Fruit fly (Drosophila melanogaster) whole organism, embryonic: ENCODE results near the gene Pi4KIIalpha.

ENCODE experiments used
- ATbp ChIP-seq: fragments of 200-800 bp; sonication (Bioruptor generic); optimal IDR thresholded peaks from 2 replicates; lab custom pipeline; 2017; ENCODE audit warnings: missing biosample characterization, mild to moderate bottlenecking, missing genetic modification characterization, missing genetic modification reagents
- C15 ChIP-seq: fragments of 200-800 bp; sonication (Bioruptor generic); IDR thresholded peaks from 3 replicates; pipeline ENCODE4 v1.3.6; 2022; ENCODE audit warnings: missing biosample characterization, missing genetic modification characterization
- CG12299 ChIP-seq: fragments of 200-800 bp; sonication (Bioruptor generic); optimal IDR thresholded peaks from 2 replicates; lab custom pipeline; 2018; ENCODE audit warnings: missing biosample characterization, mild to moderate bottlenecking, missing genetic modification characterization
- CG13123 ChIP-seq: fragments of 200-800 bp; sonication (Bioruptor generic); optimal IDR thresholded peaks from 2 replicates; lab custom pipeline; 2016; ENCODE audit warnings: missing biosample characterization, missing genetic modification characterization
- CG14014 ChIP-seq: fragments of 200-800 bp; sonication (Bioruptor generic); IDR thresholded peaks from 2 replicates; pipeline ENCODE4 v1.3.6; 2022; ENCODE audit warnings: missing biosample characterization, missing genetic modification characterization
- CG14050 ChIP-seq: fragments of 200-800 bp; sonication (Bioruptor generic); IDR thresholded peaks from 3 replicates; pipeline ENCODE4 v1.3.6; 2022; ENCODE audit warnings: missing biosample characterization, missing genetic modification characterization
- CG14860 ChIP-seq: fragments of 200-800 bp; sonication (Bioruptor generic); IDR thresholded peaks from 3 replicates; pipeline ENCODE4 v1.3.6; 2022; ENCODE audit warnings: missing biosample characterization, missing genetic modification characterization; ENCODE audit not compliant: partially characterized antibody
- CG15514 ChIP-seq: fragments of 200-800 bp; sonication (Bioruptor generic); optimal IDR thresholded peaks from 3 replicates; lab custom pipeline; 2017; ENCODE audit warnings: missing biosample characterization, missing genetic modification characterization, mild to moderate bottlenecking, moderate library complexity, missing genetic modification reagents
- CG1603 ChIP-seq: fragments of 200-800 bp; sonication (Bioruptor generic); optimal IDR thresholded peaks from 2 replicates; lab custom pipeline; 2019; ENCODE audit warnings: missing biosample characterization, mild to moderate bottlenecking, missing genetic modification characterization, moderate library complexity
- CG18011 ChIP-seq: fragments of 200-800 bp; sonication (Bioruptor generic); optimal IDR thresholded peaks from 2 replicates; lab custom pipeline; 2017; ENCODE audit warnings: missing biosample characterization, missing genetic modification characterization, mild to moderate bottlenecking, moderate library complexity, missing genotype
- CG4328 ChIP-seq: fragments of 200-800 bp; sonication (Bioruptor generic); optimal IDR thresholded peaks from 3 replicates; lab custom pipeline; 2017; ENCODE audit warnings: missing biosample characterization, missing genetic modification reagents, missing genetic modification characterization
- CG6654 ChIP-seq: fragments of 200-800 bp; sonication (Bioruptor generic); optimal IDR thresholded peaks from 2 replicates; lab custom pipeline; 2017; ENCODE audit warnings: missing biosample characterization, mild to moderate bottlenecking, missing genetic modification characterization
- CG6683 ChIP-seq: fragments of 200-800 bp; sonication (Bioruptor generic); optimal IDR thresholded peaks from 2 replicates; lab custom pipeline; 2017; ENCODE audit warnings: missing biosample characterization, mild to moderate bottlenecking, missing genetic modification characterization, missing genetic modification reagents
- CG6813 ChIP-seq: fragments of 200-800 bp; sonication (Bioruptor generic); optimal IDR thresholded peaks from 2 replicates; lab custom pipeline; 2017; ENCODE audit warnings: missing biosample characterization, missing genetic modification characterization, mild to moderate bottlenecking, moderate library complexity, missing genetic modification reagents
- CoRest ChIP-seq: fragments of 200-800 bp; sonication (Bioruptor generic); optimal IDR thresholded peaks from 3 replicates; lab custom pipeline; 2018; ENCODE audit warnings: missing biosample characterization, mild to moderate bottlenecking, missing genetic modification characterization, moderate library complexity
- Dp ChIP-seq: fragments of 200-800 bp; sonication (Bioruptor generic); optimal IDR thresholded peaks from 2 replicates; lab custom pipeline; 2018; ENCODE audit warnings: missing biosample characterization, mild to moderate bottlenecking, missing genetic modification characterization, moderate library complexity
- Drgx ChIP-seq: fragments of 200-800 bp; sonication (Bioruptor generic); IDR thresholded peaks from 2 replicates; pipeline ENCODE4 v1.3.6; 2022; ENCODE audit warnings: missing biosample characterization, missing genetic modification characterization
- HLHmδ ChIP-seq: fragments of 200-800 bp; sonication (Bioruptor generic); optimal IDR thresholded peaks from 2 replicates; lab custom pipeline; 2018; ENCODE audit warnings: missing biosample characterization, mild to moderate bottlenecking, missing genetic modification characterization, moderate library complexity
- HmgD ChIP-seq: fragments of 200-800 bp; sonication (Bioruptor generic); optimal IDR thresholded peaks from 3 replicates; lab custom pipeline; 2016; ENCODE audit warnings: missing biosample characterization, missing genetic modification characterization
- Hr39 ChIP-seq: fragments of >200 bp; optimal IDR thresholded peaks from 2 replicates; lab custom pipeline; 2017
- Hr78 ChIP-seq, 2 experiments: fragments of 200-800 bp in 1 of 2; fragments of >200 bp in 1 of 2; sonication (Bioruptor generic) in 1 of 2; optimal IDR thresholded peaks; 2 replicates each; lab custom pipeline; 2017 to 2019; ENCODE audit warnings: missing biosample characterization in 2 of 2, missing genetic modification characterization in 2 of 2, mild to moderate bottlenecking in 1 of 2, moderate library complexity in 1 of 2
- Meics ChIP-seq: fragments of 200-800 bp; sonication (Bioruptor generic); optimal IDR thresholded peaks from 2 replicates; lab custom pipeline; 2017; ENCODE audit warnings: missing biosample characterization, mild to moderate bottlenecking, missing genetic modification characterization
- Myb ChIP-seq: fragments of 200-800 bp; sonication (Bioruptor generic); optimal IDR thresholded peaks from 2 replicates; lab custom pipeline; 2016; ENCODE audit warnings: missing biosample characterization, missing genetic modification characterization
- NfI ChIP-seq: fragments of 200-800 bp; sonication (Bioruptor generic); optimal IDR thresholded peaks from 3 replicates; lab custom pipeline; 2018; ENCODE audit warnings: missing biosample characterization, mild to moderate bottlenecking, missing genetic modification characterization, moderate library complexity
- Six4 ChIP-seq: fragments of 200-800 bp; sonication (Bioruptor generic); optimal IDR thresholded peaks from 2 replicates; lab custom pipeline; 2016; ENCODE audit warnings: missing biosample characterization, missing genetic modification characterization
- Stat92E ChIP-seq, 3 experiments: fragments of >200 bp in 2 of 3; fragments of 200-800 bp in 1 of 3; sonication (Bioruptor generic) in 1 of 3; optimal IDR thresholded peaks; 2 replicates each; lab custom pipeline; 2017 to 2019; ENCODE audit warnings: missing biosample characterization in 3 of 3, missing genetic modification characterization in 3 of 3, mild to moderate bottlenecking in 1 of 3, moderate library complexity in 1 of 3
- YL-1 ChIP-seq: fragments of 200-800 bp; sonication (Bioruptor generic); optimal IDR thresholded peaks from 3 replicates; lab custom pipeline; 2017; ENCODE audit warnings: missing biosample characterization, mild to moderate bottlenecking, missing genetic modification characterization
- cato ChIP-seq: fragments of 200-800 bp; sonication (Bioruptor generic); optimal IDR thresholded peaks from 2 replicates; lab custom pipeline; 2016; ENCODE audit warnings: missing biosample characterization, missing genetic modification characterization, borderline replicate concordance
- caup ChIP-seq: fragments of 200-800 bp; sonication (Bioruptor generic); optimal IDR thresholded peaks from 3 replicates; lab custom pipeline; 2017; ENCODE audit warnings: missing biosample characterization, mild to moderate bottlenecking, missing genetic modification characterization, moderate library complexity; ENCODE audit not compliant: severe bottlenecking
- chinmo ChIP-seq: fragments of 200-800 bp; sonication (Bioruptor generic); IDR thresholded peaks from 4 replicates; pipeline ENCODE4 v1.3.6; 2022; ENCODE audit warnings: missing biosample characterization, missing genetic modification characterization; ENCODE audit not compliant: partially characterized antibody
- crc ChIP-seq: fragments of 200-800 bp; sonication (Bioruptor generic); optimal IDR thresholded peaks from 2 replicates; lab custom pipeline; 2016; ENCODE audit warnings: missing biosample characterization, missing genetic modification characterization
- dmrt99B ChIP-seq: fragments of 200-800 bp; sonication (Bioruptor generic); optimal IDR thresholded peaks from 2 replicates; lab custom pipeline; 2018; ENCODE audit warnings: missing biosample characterization, mild to moderate bottlenecking, missing genetic modification characterization, moderate library complexity
- dysf ChIP-seq: fragments of 200-800 bp; sonication (Bioruptor generic); IDR thresholded peaks from 3 replicates; pipeline ENCODE4 v1.3.6; 2022; ENCODE audit warnings: missing biosample characterization, missing genetic modification characterization
- ems ChIP-seq: fragments of 200-800 bp; sonication (Bioruptor generic); optimal IDR thresholded peaks from 3 replicates; lab custom pipeline; 2016; ENCODE audit warnings: missing biosample characterization, missing genetic modification characterization
- grau ChIP-seq: fragments of 200-800 bp; optimal IDR thresholded peaks from 3 replicates; lab custom pipeline; 2019; ENCODE audit warnings: missing biosample characterization, mild to moderate bottlenecking, missing genetic modification characterization, moderate library complexity
- her ChIP-seq: fragments of 200-800 bp; sonication (Bioruptor generic); optimal IDR thresholded peaks from 2 replicates; lab custom pipeline; 2016; ENCODE audit warnings: missing biosample characterization, missing genetic modification characterization
- jumu ChIP-seq: fragments of 200-800 bp; sonication (Bioruptor generic); optimal IDR thresholded peaks from 3 replicates; lab custom pipeline; 2016; ENCODE audit warnings: missing biosample characterization, missing genetic modification characterization
- lilli ChIP-seq: fragments of 200-800 bp; sonication (Bioruptor generic); optimal IDR thresholded peaks from 3 replicates; lab custom pipeline; 2016; ENCODE audit warnings: missing biosample characterization, missing genetic modification characterization
- lov ChIP-seq, 2 experiments: fragments of 200-800 bp in 1 of 2; fragments of >200 bp in 1 of 2; sonication (Bioruptor generic) in 1 of 2; IDR thresholded peaks in 1 of 2; optimal IDR thresholded peaks in 1 of 2; 2 replicates in 1 of 2; 3 replicates in 1 of 2; pipeline versions ENCODE4 v1.3.6 to Lab custom; 2017 to 2022; ENCODE audit warnings: missing biosample characterization in 1 of 2, missing genetic modification characterization in 1 of 2
- maf-S ChIP-seq: fragments of 200-800 bp; sonication (Bioruptor generic); optimal IDR thresholded peaks from 2 replicates; lab custom pipeline; 2016; ENCODE audit warnings: missing biosample characterization, missing genetic modification characterization
- nmo ChIP-seq: fragments of 200-800 bp; sonication (Bioruptor generic); optimal IDR thresholded peaks from 2 replicates; lab custom pipeline; 2018; ENCODE audit warnings: missing biosample characterization, mild to moderate bottlenecking, missing genetic modification characterization, moderate library complexity
- oc ChIP-seq: fragments of 200-800 bp; sonication (Bioruptor generic); optimal IDR thresholded peaks from 2 replicates; lab custom pipeline; 2018; ENCODE audit warnings: missing biosample characterization, mild to moderate bottlenecking, missing genetic modification characterization, moderate library complexity
- psq ChIP-seq: fragments of 200-800 bp; sonication (Bioruptor generic); optimal IDR thresholded peaks from 2 replicates; lab custom pipeline; 2017; ENCODE audit warnings: missing biosample characterization, missing genetic modification characterization
- run ChIP-seq: fragments of 200-800 bp; sonication (Bioruptor generic); optimal IDR thresholded peaks from 3 replicates; lab custom pipeline; 2018; ENCODE audit warnings: missing biosample characterization, mild to moderate bottlenecking, missing genetic modification characterization
- tap ChIP-seq: fragments of 200-800 bp; optimal IDR thresholded peaks from 3 replicates; lab custom pipeline; 2019; ENCODE audit warnings: missing biosample characterization, mild to moderate bottlenecking, missing genetic modification characterization, moderate library complexity
- tin ChIP-seq: fragments of 200-800 bp; sonication (Bioruptor generic); optimal IDR thresholded peaks from 3 replicates; lab custom pipeline; 2016; ENCODE audit warnings: missing biosample characterization, missing genetic modification characterization
- tio ChIP-seq: fragments of 200-800 bp; sonication (Bioruptor generic); optimal IDR thresholded peaks from 2 replicates; lab custom pipeline; 2017; ENCODE audit warnings: missing biosample characterization, missing genetic modification characterization, inconsistent platforms
- tll ChIP-seq, 2 experiments: fragments of 200-800 bp in 1 of 2; fragments of >200 bp in 1 of 2; sonication (Bioruptor generic) in 1 of 2; optimal IDR thresholded peaks; 2 replicates each; lab custom pipeline; 2017 to 2019; ENCODE audit warnings: missing biosample characterization in 2 of 2, missing genetic modification characterization in 2 of 2, mild to moderate bottlenecking in 1 of 2, moderate library complexity in 1 of 2

Gene Pi4KIIalpha

dm6 chr3R:5600361-5601043 is 37.0 kb upstream of the Pi4KIIalpha start (continued):
- TF ChIP-seq CG1603 (no peak), Meics (GFP tag; lab: Kevin White, UChicago) (peak; percentile 57), ATbp (no peak), CG12299 (no peak), Dp (GFP tag; lab: Kevin White, UChicago) (no peak), HLHmδ (GFP tag; lab: Kevin White, UChicago) (peak; percentile 89), Myb (GFP tag; lab: Kevin White, UChicago) (no peak), tll (GFP tag; optimal IDR thresholded peaks at IDR 0.05; lab: Kevin White, UChicago) (no peak), NfI (GFP tag; lab: Kevin White, UChicago) (peak; percentile 13), lilli (GFP tag; lab: Kevin White, UChicago) (peak; percentile 25), CG15514 (GFP tag; lab: Kevin White, UChicago) (peak; percentile 39), dysf (GFP tag; lab: Robert Waterston, UW) (no peak), psq (GFP tag; lab: Kevin White, UChicago) (peak; percentile 95), Drgx (no peak), YL-1 (GFP tag; lab: Kevin White, UChicago) (peak; percentile 84), CoRest (tag; lab: Kevin White, UChicago) (no peak), crc (GFP tag; lab: Kevin White, UChicago) (no peak), CG6683 (GFP tag; lab: Kevin White, UChicago) (peak; percentile 14), CG4328 (GFP tag; lab: Kevin White, UChicago) (peak; percentile 2), jumu (GFP tag; lab: Kevin White, UChicago) (peak; percentile 9), HmgD (GFP tag; lab: Kevin White, UChicago) (no peak), maf-S (no peak), CG6813 (no peak), grau (tag; lab: Kevin White, UChicago) (no peak), cato (no peak), dmrt99B (tag; lab: Kevin White, UChicago) (no peak), nmo (GFP tag; lab: Kevin White, UChicago) (no peak), run (tag; lab: Kevin White, UChicago) (no peak), C15 (GFP tag; lab: Robert Waterston, UW) (no peak), her (no peak), oc (tag; lab: Kevin White, UChicago) (no peak), CG14050 (GFP tag; lab: Robert Waterston, UW) (no peak), CG13123 (GFP tag; lab: Kevin White, UChicago) (no peak), Six4 (no peak), caup (GFP tag; lab: Kevin White, UChicago) (peak; percentile 39), ems (GFP tag; lab: Kevin White, UChicago) (no peak), Hr78 (GFP tag; optimal IDR thresholded peaks at IDR 0.05; lab: Kevin White, UChicago) (peak in 1 of 2 experiments; percentile 52), CG6654 (GFP tag; lab: Kevin White, UChicago) (no peak), Stat92E (GFP tag; optimal IDR thresholded peaks at IDR 0.05; lab: Kevin White, UChicago) (peak in 1 of 3 experiments; percentile 17), CG18011 (GFP tag; lab: Kevin White, UChicago) (no peak), CG14860 (no peak), chinmo (GFP tag; lab: Robert Waterston, UW) (no peak), Hr39 (lab: Kevin White, UChicago) (no peak), tin (no peak), tio (GFP tag; lab: Kevin White, UChicago) (no peak), CG14014 (no peak), tap (tag; lab: Kevin White, UChicago) (no peak), lov (optimal IDR thresholded peaks at IDR 0.05; lab: Kevin White, UChicago) (no peak), lov (GFP tag; IDR thresholded peaks at IDR 0.05; lab: Robert Waterston, UW) (no peak)
